Worm (Caenorhabditis elegans) whole organism, L4 larva: ENCODE data around the gene B0416.10.

Experiments
- aly-2 ChIP-seq: sonication (generic microtip); optimal IDR thresholded peaks from 2 replicates; lab custom pipeline; 2018; ENCODE audit warnings: missing biosample characterization, missing genetic modification characterization
- ceh-28 ChIP-seq: fragments of 150-350 bp; optimal IDR thresholded peaks from 2 replicates; lab custom pipeline; 2014; ENCODE audit warnings: missing biosample characterization, missing genetic modification reagents, missing genetic modification characterization
- mep-1 ChIP-seq: fragments of 150-350 bp; sonication (generic microtip); optimal IDR thresholded peaks from 3 replicates; lab custom pipeline; 2014; ENCODE audit warnings: missing biosample characterization, missing genetic modification characterization
- snpc-4 ChIP-seq: fragments of 150-350 bp; optimal IDR thresholded peaks from 2 replicates; lab custom pipeline; 2014; ENCODE audit warnings: missing biosample characterization, missing genetic modification characterization

DNA sequence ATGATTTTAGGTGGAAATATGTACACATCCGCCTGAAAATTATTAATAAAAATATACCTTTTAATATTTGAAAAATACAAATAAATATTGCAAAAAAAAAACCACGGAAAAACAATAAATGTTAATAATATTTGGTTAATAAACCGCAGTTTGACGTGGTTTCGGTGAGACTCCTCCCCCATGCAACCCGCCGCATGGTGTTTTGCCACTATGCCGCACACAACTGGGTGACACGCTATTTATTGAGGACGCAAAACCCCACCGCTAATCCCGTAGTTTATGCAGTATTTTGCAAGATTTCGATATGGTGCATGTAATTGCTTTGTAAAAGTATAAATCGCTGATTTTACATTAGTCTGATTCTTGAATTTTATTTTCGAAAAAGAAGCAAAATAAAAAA, 22.1 kb upstream of the B0416.10 start, which contains the start of gene gly-13:
- TF ChIP-seq ceh-28 (no peak), snpc-4 (tag; lab: Kevin White, UChicago) (no peak), aly-2 (no peak), mep-1 (tag; lab: Kevin White, UChicago) (no peak)
